Fruit fly (Drosophila melanogaster) whole organism, larva: Measurements from ENCODE around the gene Mtp.

ENCODE experiments used
- noc ChIP-seq: fragments of 200-800 bp; sonication (Bioruptor generic); optimal IDR thresholded peaks from 3 replicates; lab custom pipeline; 2019; ENCODE audit warnings: missing biosample characterization, mild to moderate bottlenecking, missing genetic modification characterization, moderate library complexity

The Mtp gene

DNA sequence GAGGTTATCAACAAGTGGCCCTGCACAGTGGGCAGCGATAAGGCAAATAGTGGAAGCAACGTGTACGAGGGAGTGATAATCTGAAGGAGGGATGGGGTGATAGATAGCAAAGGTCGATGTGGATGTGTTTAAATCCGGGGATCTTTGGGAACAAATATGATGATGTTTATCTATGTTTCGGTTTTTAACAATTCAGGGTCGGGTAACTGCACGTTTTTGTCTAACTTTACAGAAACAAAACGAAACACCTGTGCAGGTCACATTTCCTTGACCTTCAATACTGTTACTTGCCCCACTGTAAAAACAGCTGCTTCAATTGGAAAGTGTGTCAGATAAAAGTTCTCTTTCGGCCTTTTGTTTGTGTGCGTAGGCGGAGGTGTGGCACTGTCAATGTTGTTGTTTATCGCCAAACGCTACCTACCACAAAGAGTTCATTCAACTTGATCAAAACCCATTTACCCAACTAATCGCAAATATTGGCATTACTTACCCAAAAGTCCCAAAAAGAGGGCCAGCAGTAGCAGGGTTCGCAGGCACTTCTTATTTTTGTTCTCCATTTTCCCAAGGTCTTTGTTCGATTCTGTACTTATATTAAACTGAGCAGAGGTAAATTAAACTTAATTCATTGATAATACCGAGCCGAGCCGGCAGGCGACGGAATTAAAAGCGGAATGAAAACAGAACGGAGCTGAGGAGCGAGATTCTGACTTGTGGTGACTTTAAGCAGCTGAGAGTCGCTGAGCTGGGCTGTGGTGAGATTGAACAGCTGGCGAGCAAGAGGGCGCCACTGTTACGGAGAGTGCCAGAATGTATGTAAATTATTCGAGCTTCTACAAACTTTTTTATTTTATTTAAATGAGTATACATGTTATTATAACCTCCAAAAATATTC is at the start of gene Mtp:
Mtp (minus strand) TSS at position 681 of the 892 bp plus-strand sequence.
- TF ChIP-seq noc: peak; percentile 84

- no peak for TF ChIP-seq noc
These were observed 49.1 kb upstream of the Mtp start for dm6 chr2L:20971659-20972314.

dm6 chr2L:20970792-20971191 is 48.1 kb upstream of the Mtp start:
- TF ChIP-seq noc: no peak

dm6 chr2L:20969674-20970297 is 47.1 kb upstream of the Mtp start:
- TF ChIP-seq noc: no peak

- TF ChIP-seq noc: no peak
These were observed 46.1 kb upstream of the Mtp start for dm6 chr2L:20968727-20969126.

- TF ChIP-seq noc: no peak
These were observed 42.3 kb upstream of the Mtp start for dm6 chr2L:20965001-20965400.

- no peak for TF ChIP-seq noc
These were observed 37.4 kb upstream of the Mtp start for dm6 chr2L:20960019-20960525.

DNA sequence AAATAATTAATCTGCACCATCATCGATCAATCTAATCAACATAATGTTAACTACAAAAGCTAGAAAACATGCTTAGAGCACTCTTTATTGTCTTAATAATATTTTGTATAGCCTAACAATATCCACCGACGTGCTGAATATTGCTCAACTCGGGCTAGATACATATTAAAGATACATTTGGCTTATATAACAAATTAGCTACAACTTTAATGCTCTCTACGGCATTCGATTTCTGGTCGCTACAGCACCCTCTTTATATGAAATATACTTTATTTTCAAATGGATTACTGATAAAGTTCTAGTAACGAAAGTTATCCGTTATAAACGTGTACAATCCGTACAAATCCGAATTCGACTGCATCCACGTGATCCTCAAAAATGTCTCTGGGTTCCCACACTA is 35.3 kb upstream of the Mtp start:
- no peak for TF ChIP-seq noc

DNA sequence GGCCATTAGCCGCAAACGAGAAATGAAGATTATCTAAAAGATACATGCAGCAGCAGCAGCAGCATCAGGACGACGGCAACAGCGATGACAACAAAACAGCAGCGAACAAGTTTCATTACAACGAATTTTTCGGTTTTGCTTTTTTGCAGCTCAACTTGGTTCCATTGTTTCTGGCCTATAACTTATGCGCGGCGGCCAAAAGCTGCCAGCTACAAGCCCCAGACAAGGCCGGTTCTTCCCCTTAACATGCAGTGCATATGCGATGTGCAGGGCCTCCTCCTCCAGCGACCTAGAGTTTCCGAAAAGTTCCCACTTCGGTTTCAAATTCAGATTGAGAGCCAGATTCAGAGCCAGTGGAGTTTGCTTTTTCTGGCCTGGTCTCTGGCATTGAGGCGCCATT is 34.6 kb upstream of the Mtp start:
- TF ChIP-seq noc: no peak

DNA sequence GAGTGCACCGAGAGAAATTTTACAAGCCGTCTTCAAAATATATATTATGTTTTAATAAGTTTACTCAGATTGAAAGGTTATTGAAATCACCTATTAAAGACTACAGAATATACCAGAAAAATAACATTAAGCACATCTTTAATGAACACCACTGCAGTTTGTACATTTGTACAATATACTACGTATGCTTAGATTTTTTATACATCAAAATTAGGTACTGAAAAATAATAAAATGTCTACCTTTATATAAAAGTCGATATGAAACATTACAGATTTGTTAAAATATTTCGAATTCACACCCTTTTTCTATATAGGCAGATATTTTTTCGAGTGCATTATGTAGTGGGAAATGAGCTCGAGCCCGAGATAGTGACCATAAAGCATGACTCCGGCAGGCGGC is 34.2 kb upstream of the Mtp start:
- no peak for TF ChIP-seq noc

dm6 chr2L:20951320-20951719 is 28.6 kb upstream of the Mtp start:
- TF ChIP-seq noc: no peak

- no peak for TF ChIP-seq noc
These were observed 27.9 kb upstream of the Mtp start for dm6 chr2L:20950421-20951108.

DNA sequence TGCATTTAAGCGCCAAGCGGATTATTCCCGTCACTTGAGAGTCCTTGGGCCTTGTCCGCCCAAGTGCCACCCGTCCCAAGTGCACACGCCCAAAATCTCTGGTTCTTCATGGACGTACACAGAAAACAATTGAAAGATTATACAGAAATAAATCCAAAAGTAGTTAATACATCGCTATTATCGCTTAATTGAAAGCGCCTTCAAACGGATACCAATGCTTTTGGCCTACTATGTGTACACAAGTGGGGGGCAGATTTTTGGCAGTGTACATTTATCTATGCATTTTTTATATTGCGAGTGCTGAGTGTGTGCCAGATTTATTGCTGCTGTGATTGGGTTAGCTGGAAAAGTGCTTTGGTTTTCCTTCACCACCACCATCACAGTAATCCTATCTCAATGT is 25.9 kb upstream of the Mtp start:
- no peak for TF ChIP-seq noc

DNA sequence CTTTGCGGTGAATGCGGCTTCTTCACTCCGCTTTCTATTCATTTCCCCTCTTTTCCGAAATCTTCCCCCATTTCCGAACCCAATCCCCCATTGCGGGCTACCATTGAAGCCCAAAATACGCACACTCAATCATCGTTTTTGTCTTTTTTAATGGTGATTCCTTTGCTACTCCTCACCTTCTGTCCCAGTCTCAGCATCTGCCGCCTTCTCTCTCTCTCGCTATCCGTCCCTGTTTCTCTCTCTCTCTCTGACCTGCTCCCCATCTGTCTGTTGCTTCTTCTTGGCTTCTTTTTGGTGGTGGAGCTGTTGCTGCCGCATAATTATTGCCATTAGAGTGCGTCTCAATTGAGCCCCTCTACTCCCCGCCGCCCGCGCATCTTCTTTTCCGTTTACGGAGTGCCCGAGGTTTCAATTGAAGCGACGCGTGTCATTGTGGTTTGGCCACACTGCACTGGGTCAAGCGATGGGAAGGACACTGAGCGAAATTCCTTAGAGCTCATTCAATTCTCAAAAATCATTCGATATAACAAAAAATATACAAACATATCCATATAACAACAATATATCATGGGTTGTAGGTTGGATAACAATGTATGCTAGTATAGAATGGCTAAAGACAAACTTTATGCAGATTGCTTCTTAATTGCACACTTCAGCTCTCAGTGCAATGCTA is 22.3 kb upstream of the Mtp start:
- TF ChIP-seq noc: no peak

- TF ChIP-seq noc: no peak
These were observed 21.7 kb upstream of the Mtp start for dm6 chr2L:20944342-20944741.

dm6 chr2L:20943148-20943547 is 20.5 kb upstream of the Mtp start:
- TF ChIP-seq noc: no peak
